Worm (Caenorhabditis elegans) whole organism, late embryonic: ENCODE data around the gene lin-7.
A peak's percentile ranks its signal among the peaks of the same experiment; 100 is the strongest.

Experiments
- C08G9.2 ChIP-seq: sonication (generic microtip); optimal IDR thresholded peaks from 2 replicates; lab custom pipeline; 2016; ENCODE audit warnings: mild to moderate bottlenecking, missing genetic modification characterization, moderate library complexity, missing compliant biosample characterization
- C38D4.7 ChIP-seq: fragments of 200-800 bp; sonication (Bioruptor generic); optimal IDR thresholded peaks from 2 replicates; lab custom pipeline; 2018; ENCODE audit warnings: mild to moderate bottlenecking, missing genetic modification characterization, moderate library complexity, missing compliant biosample characterization
- T23F11.4 ChIP-seq: fragments of 200-800 bp; sonication (Bioruptor generic); optimal IDR thresholded peaks from 2 replicates; lab custom pipeline; 2018; ENCODE audit warnings: mild to moderate bottlenecking, missing genetic modification characterization, missing compliant biosample characterization
- Y22D7AL.16 ChIP-seq: sonication (generic microtip); optimal IDR thresholded peaks from 2 replicates; lab custom pipeline; 2016; ENCODE audit warnings: missing genetic modification characterization, missing compliant biosample characterization
- ahr-1 ChIP-seq: sonication (generic microtip); optimal IDR thresholded peaks from 2 replicates; lab custom pipeline; 2016; ENCODE audit warnings: missing genetic modification characterization, missing compliant biosample characterization
- ama-1 ChIP-seq: fragments of 150-350 bp; optimal IDR thresholded peaks from 2 replicates; lab custom pipeline; 2014
- ceh-14 ChIP-seq: sonication (generic microtip); optimal IDR thresholded peaks from 2 replicates; lab custom pipeline; 2016; ENCODE audit warnings: missing genotype, missing genetic modification characterization, missing compliant biosample characterization
- ceh-18 ChIP-seq: sonication (generic microtip); optimal IDR thresholded peaks from 2 replicates; lab custom pipeline; 2016; ENCODE audit warnings: missing genetic modification characterization, missing compliant biosample characterization
- ceh-19 ChIP-seq: fragments of 200-800 bp; sonication (Bioruptor generic); optimal IDR thresholded peaks from 2 replicates; lab custom pipeline; 2018; ENCODE audit warnings: mild to moderate bottlenecking, missing genetic modification characterization, missing compliant biosample characterization
- ceh-30 ChIP-seq: fragments of 150-350 bp; optimal IDR thresholded peaks from 2 replicates; lab custom pipeline; 2014; ENCODE audit warnings: missing biosample characterization, missing genetic modification characterization
- ceh-31 ChIP-seq: sonication (generic microtip); optimal IDR thresholded peaks from 2 replicates; lab custom pipeline; 2016; ENCODE audit warnings: missing genetic modification characterization, missing compliant biosample characterization
- ceh-45 ChIP-seq: fragments of 200-800 bp; sonication (Bioruptor generic); IDR thresholded peaks from 2 replicates; pipeline ENCODE4 v1.3.6; 2022; ENCODE audit warnings: missing genetic modification reagents, missing genetic modification characterization, missing compliant biosample characterization
- ceh-48 ChIP-seq: sonication (generic microtip); optimal IDR thresholded peaks from 2 replicates; lab custom pipeline; 2016; ENCODE audit warnings: missing genetic modification characterization, inconsistent platforms, missing compliant biosample characterization
- ceh-6 ChIP-seq: fragments of 200-800 bp; sonication (Bioruptor generic); optimal IDR thresholded peaks from 2 replicates; lab custom pipeline; 2018; ENCODE audit warnings: mild to moderate bottlenecking, missing genetic modification characterization, missing compliant biosample characterization
- che-1 ChIP-seq: sonication (generic microtip); optimal IDR thresholded peaks from 2 replicates; lab custom pipeline; 2016; ENCODE audit warnings: mild to moderate bottlenecking, missing genetic modification characterization, missing compliant biosample characterization
- elt-2 ChIP-seq: sonication (generic microtip); optimal IDR thresholded peaks from 2 replicates; lab custom pipeline; 2016; ENCODE audit warnings: missing genetic modification reagents, missing genetic modification characterization, missing compliant biosample characterization
- ets-4 ChIP-seq: sonication (generic microtip); optimal IDR thresholded peaks from 2 replicates; lab custom pipeline; 2016; ENCODE audit warnings: missing genetic modification characterization, missing compliant biosample characterization
- eyg-1 ChIP-seq: sonication (generic microtip); optimal IDR thresholded peaks from 2 replicates; lab custom pipeline; 2016; ENCODE audit warnings: missing genotype, missing genetic modification characterization, missing compliant biosample characterization
- fax-1 ChIP-seq: sonication (generic microtip); optimal IDR thresholded peaks from 2 replicates; lab custom pipeline; 2016; ENCODE audit warnings: missing genotype, missing genetic modification characterization, missing compliant biosample characterization
- fkh-10 ChIP-seq: fragments of 150-350 bp; optimal IDR thresholded peaks from 2 replicates; lab custom pipeline; 2014; ENCODE audit warnings: missing biosample characterization, missing genetic modification reagents, missing genetic modification characterization
- gmeb-2 ChIP-seq: sonication (generic microtip); optimal IDR thresholded peaks from 2 replicates; lab custom pipeline; 2016; ENCODE audit warnings: missing genetic modification characterization, inconsistent platforms, missing compliant biosample characterization
- hlh-13 ChIP-seq: fragments of 200-800 bp; sonication (Bioruptor generic); optimal IDR thresholded peaks from 2 replicates; lab custom pipeline; 2018; ENCODE audit warnings: mild to moderate bottlenecking, missing genetic modification characterization, missing compliant biosample characterization
- hlh-15 ChIP-seq: sonication (generic microtip); optimal IDR thresholded peaks from 2 replicates; lab custom pipeline; 2016; ENCODE audit warnings: missing genetic modification characterization, missing compliant biosample characterization
- hlh-30 ChIP-seq: sonication (generic microtip); optimal IDR thresholded peaks from 2 replicates; lab custom pipeline; 2017; ENCODE audit warnings: antibody characterized with exemption, missing genetic modification characterization, missing compliant biosample characterization; ENCODE audit not compliant: insufficient read depth
- hlh-6 ChIP-seq: sonication (generic microtip); optimal IDR thresholded peaks from 2 replicates; lab custom pipeline; 2016; ENCODE audit warnings: missing genotype, missing genetic modification characterization, missing compliant biosample characterization
- madf-2 ChIP-seq: sonication (generic microtip); optimal IDR thresholded peaks from 2 replicates; lab custom pipeline; 2017; ENCODE audit warnings: missing genetic modification characterization, missing compliant biosample characterization
- mec-3 ChIP-seq: sonication (generic microtip); optimal IDR thresholded peaks from 2 replicates; lab custom pipeline; 2016; ENCODE audit warnings: borderline replicate concordance, missing genetic modification characterization, missing compliant biosample characterization
- nfya-1 ChIP-seq: sonication (generic microtip); optimal IDR thresholded peaks from 2 replicates; lab custom pipeline; 2017; ENCODE audit warnings: missing genetic modification characterization, mild to moderate bottlenecking, missing compliant biosample characterization, antibody characterized with exemption, moderate library complexity
- nhr-11 ChIP-seq: fragments of 150-350 bp; optimal IDR thresholded peaks from 2 replicates; lab custom pipeline; 2014; ENCODE audit warnings: missing biosample characterization, missing genetic modification characterization
- npax-4 ChIP-seq: sonication (generic microtip); optimal IDR thresholded peaks from 2 replicates; lab custom pipeline; 2016; ENCODE audit warnings: missing genetic modification characterization, missing compliant biosample characterization
- odd-2 ChIP-seq: sonication (generic microtip); optimal IDR thresholded peaks from 2 replicates; lab custom pipeline; 2017; ENCODE audit warnings: antibody characterized with exemption, mild to moderate bottlenecking, missing genetic modification characterization, missing compliant biosample characterization
- pag-3 ChIP-seq: sonication (generic microtip); optimal IDR thresholded peaks from 2 replicates; lab custom pipeline; 2016; ENCODE audit warnings: missing compliant biosample characterization, missing genetic modification characterization, borderline replicate concordance
- pat-9 ChIP-seq: fragments of 200-800 bp; sonication (Bioruptor generic); optimal IDR thresholded peaks from 2 replicates; lab custom pipeline; 2018; ENCODE audit warnings: mild to moderate bottlenecking, missing genetic modification characterization, moderate library complexity, missing compliant biosample characterization
- pha-2 ChIP-seq: sonication (generic microtip); optimal IDR thresholded peaks from 2 replicates; lab custom pipeline; 2017; ENCODE audit warnings: mild to moderate bottlenecking, missing genetic modification characterization, missing compliant biosample characterization
- pha-4 ChIP-seq: fragments of 150-350 bp; optimal IDR thresholded peaks from 2 replicates; lab custom pipeline; 2018; ENCODE audit warnings: missing biosample characterization, missing genetic modification reagents, missing genetic modification characterization
- pqm-1 ChIP-seq: sonication (generic microtip); optimal IDR thresholded peaks from 2 replicates; lab custom pipeline; 2016; ENCODE audit warnings: missing genetic modification characterization, missing compliant biosample characterization
- ref-2 ChIP-seq: sonication (generic microtip); optimal IDR thresholded peaks from 2 replicates; lab custom pipeline; 2016; ENCODE audit warnings: missing genetic modification characterization, missing compliant biosample characterization
- rnt-1 ChIP-seq: sonication (generic microtip); optimal IDR thresholded peaks from 2 replicates; lab custom pipeline; 2016; ENCODE audit warnings: missing genetic modification characterization, missing compliant biosample characterization
- sdc-2 ChIP-seq: sonication (generic microtip); optimal IDR thresholded peaks from 2 replicates; lab custom pipeline; 2016; ENCODE audit warnings: missing genotype, missing genetic modification characterization, missing compliant biosample characterization
- sox-4 ChIP-seq: sonication (generic microtip); optimal IDR thresholded peaks from 2 replicates; lab custom pipeline; 2017; ENCODE audit warnings: mild to moderate bottlenecking, missing genetic modification characterization, inconsistent platforms, missing compliant biosample characterization
- syd-9 ChIP-seq: sonication (generic microtip); optimal IDR thresholded peaks from 2 replicates; lab custom pipeline; 2016; ENCODE audit warnings: mild to moderate bottlenecking, missing genetic modification characterization, moderate library complexity, missing compliant biosample characterization
- tbx-2 ChIP-seq: sonication (generic microtip); optimal IDR thresholded peaks from 2 replicates; lab custom pipeline; 2016; ENCODE audit warnings: missing genetic modification characterization, missing compliant biosample characterization
- tbx-7 ChIP-seq: sonication (generic microtip); optimal IDR thresholded peaks from 2 replicates; lab custom pipeline; 2016; ENCODE audit warnings: missing genotype, missing genetic modification characterization, missing compliant biosample characterization
- unc-42 ChIP-seq: sonication (generic microtip); optimal IDR thresholded peaks from 2 replicates; lab custom pipeline; 2016; ENCODE audit warnings: missing genotype, missing genetic modification characterization, missing compliant biosample characterization
- unc-86 ChIP-seq: sonication (generic microtip); optimal IDR thresholded peaks from 2 replicates; lab custom pipeline; 2016; ENCODE audit warnings: missing genetic modification characterization, missing compliant biosample characterization
- zip-5 ChIP-seq: sonication (generic microtip); optimal IDR thresholded peaks from 2 replicates; lab custom pipeline; 2016; ENCODE audit warnings: missing genetic modification characterization, missing compliant biosample characterization
- ztf-16 ChIP-seq: sonication (generic microtip); optimal IDR thresholded peaks from 2 replicates; lab custom pipeline; 2017; ENCODE audit warnings: missing genetic modification characterization, missing compliant biosample characterization

The lin-7 gene

ce11 chrII:14360675-14361074 is 11.5 kb upstream of the lin-7 start:
- TF ChIP-seq pha-4 (tag; lab: Kevin White, UChicago) = no peak
- no peak for TF ChIP-seq ztf-16 (tag; lab: Kevin White, UChicago)
- TF ChIP-seq sdc-2 (tag; lab: Kevin White, UChicago) = peak; percentile 8
- TF ChIP-seq ceh-30 (tag; lab: Kevin White, UChicago) = no peak
- TF ChIP-seq, all 69 proteins: peak for 1

ce11 chrII:14359007-14359406 is 9.8 kb upstream of the lin-7 start:
- TF ChIP-seq ceh-14 (tag; lab: Kevin White, UChicago) (no peak), hlh-13 (no peak), fkh-10 (GFP tag; lab: Kevin White, UChicago) (no peak), tbx-2 (tag; lab: Kevin White, UChicago) (no peak), mec-3 (tag; lab: Kevin White, UChicago) (no peak), sdc-2 (tag; lab: Kevin White, UChicago) (no peak), nhr-11 (tag; lab: Kevin White, UChicago) (no peak), ref-2 (tag; lab: Kevin White, UChicago) (no peak), ceh-18 (tag; lab: Kevin White, UChicago) (no peak), pag-3 (tag; lab: Kevin White, UChicago) (no peak), T23F11.4 (GFP tag; lab: Kevin White, UChicago) (no peak), ceh-19 (no peak), Y22D7AL.16 (no peak), ahr-1 (no peak), syd-9 (no peak), C38D4.7 (GFP tag; lab: Kevin White, UChicago) (no peak), ceh-48 (no peak), odd-2 (tag; lab: Kevin White, UChicago) (no peak), madf-2 (tag; lab: Kevin White, UChicago) (no peak), hlh-30 (tag; lab: Kevin White, UChicago) (no peak)

- peak; percentile 21 for TF ChIP-seq madf-2 (tag; lab: Kevin White, UChicago)
- peak; percentile 43 for TF ChIP-seq hlh-30 (tag; lab: Kevin White, UChicago)
- TF ChIP-seq pha-2 (tag; lab: Kevin White, UChicago) = no peak
- no peak for TF ChIP-seq che-1
- TF ChIP-seq mec-3 (tag; lab: Kevin White, UChicago) = no peak
- TF ChIP-seq tbx-7 = no peak
- no peak for TF ChIP-seq eyg-1 (tag; lab: Kevin White, UChicago)
- peak; percentile 10 for TF ChIP-seq unc-42 (tag; lab: Kevin White, UChicago)
- no peak for TF ChIP-seq hlh-6 (tag; lab: Kevin White, UChicago)
- TF ChIP-seq npax-4 (tag; lab: Kevin White, UChicago) = no peak
- TF ChIP-seq nhr-11 (tag; lab: Kevin White, UChicago) = no peak
- TF ChIP-seq pha-4 (tag; lab: Kevin White, UChicago) = no peak
- TF ChIP-seq gmeb-2 (tag; lab: Kevin White, UChicago) = no peak
- no peak for TF ChIP-seq zip-5
- TF ChIP-seq ceh-14 (tag; lab: Kevin White, UChicago) = peak; percentile 17
- TF ChIP-seq ceh-31 (tag; lab: Kevin White, UChicago) = peak; percentile 41
- TF ChIP-seq C08G9.2 = peak; percentile 26
- no peak for TF ChIP-seq ceh-19
- no peak for TF ChIP-seq pqm-1 (tag; lab: Kevin White, UChicago)
- peak; percentile 11 for TF ChIP-seq pat-9 (tag; lab: Kevin White, UChicago)
- TF ChIP-seq unc-86 (tag; lab: Kevin White, UChicago) = peak; percentile 21
- TF ChIP-seq sox-4 (tag; lab: Kevin White, UChicago) = peak; percentile 43
- peak; percentile 21 for TF ChIP-seq rnt-1 (tag; lab: Kevin White, UChicago)
- TF ChIP-seq tbx-2 (tag; lab: Kevin White, UChicago) = no peak
- TF ChIP-seq fkh-10 (GFP tag; lab: Kevin White, UChicago) = no peak
- TF ChIP-seq C38D4.7 (GFP tag; lab: Kevin White, UChicago) = no peak
- no peak for TF ChIP-seq ets-4
- no peak for TF ChIP-seq ceh-6 (GFP tag; lab: Kevin White, UChicago)
- no peak for TF ChIP-seq sdc-2 (tag; lab: Kevin White, UChicago)
- no peak for TF ChIP-seq ceh-30 (tag; lab: Kevin White, UChicago)
- TF ChIP-seq ama-1 (lab: Kevin White, UChicago) = no peak
- no peak for TF ChIP-seq syd-9
- peak; percentile 77 for TF ChIP-seq nfya-1 (tag; lab: Kevin White, UChicago)
- peak; percentile 11 for TF ChIP-seq fax-1 (tag; lab: Kevin White, UChicago)
- TF ChIP-seq ceh-18 (tag; lab: Kevin White, UChicago) = peak; percentile 64
- TF ChIP-seq hlh-15 (tag; lab: Kevin White, UChicago) = no peak
- peak; percentile 42 for TF ChIP-seq elt-2 (tag; lab: Kevin White, UChicago)
- TF ChIP-seq ceh-45 = no peak
- peak; percentile 7 for TF ChIP-seq ref-2 (tag; lab: Kevin White, UChicago)
Observed at ce11 chrII:14357936-14358416, 8.8 kb upstream of the lin-7 start, which contains the start of the genes agl-1 and pfs-2. Gene agl-1, minus strand, starts transcription at chrII:14358113. Gene pfs-2, plus strand, starts transcription at chrII:14358366.
